Fruit fly (Drosophila melanogaster): ENCODE data around the gene CtsB.

CtsB gene

DNA sequence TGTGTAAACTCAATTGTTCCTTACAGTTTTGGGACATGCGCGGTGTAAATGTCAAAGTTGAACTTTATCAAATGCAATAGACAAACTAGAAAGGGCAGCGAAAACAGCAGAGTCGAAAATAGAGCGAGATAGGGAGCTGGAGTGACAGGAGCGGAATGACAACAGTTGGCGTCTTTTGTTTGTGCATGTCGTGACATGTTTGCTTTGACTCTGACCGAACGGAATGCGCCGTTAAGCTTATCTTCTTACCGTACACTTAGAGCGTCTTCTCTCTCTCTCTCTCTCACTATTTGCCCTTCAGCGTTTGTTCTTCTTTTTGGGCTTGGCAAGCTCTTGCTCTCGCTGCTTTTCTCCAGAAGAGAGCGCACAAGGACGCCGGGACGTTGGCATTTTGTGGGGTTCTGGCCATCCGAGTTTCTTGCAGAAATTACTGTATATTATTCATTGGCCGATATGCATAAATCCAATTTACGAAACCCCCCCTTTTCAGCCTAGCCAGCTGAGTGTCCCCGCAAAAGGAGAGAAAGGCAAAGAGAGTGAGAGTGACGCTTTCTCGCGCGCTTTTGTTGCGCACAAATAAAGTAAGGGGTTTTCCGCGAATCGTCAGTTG is 20.1 kb downstream of the CtsB start:
- no peak for TF ChIP-seq Abd-B (GFP tag; optimal IDR thresholded peaks at IDR 0.05)
- no peak for TF ChIP-seq br (GFP tag; optimal IDR thresholded peaks at IDR 0.05)
- TF ChIP-seq Rel (GFP tag; optimal IDR thresholded peaks at IDR 0.05): no peak
- TF ChIP-seq Rel (tag; optimal IDR thresholded peaks at IDR 0.05): peak; percentile 74

DNA sequence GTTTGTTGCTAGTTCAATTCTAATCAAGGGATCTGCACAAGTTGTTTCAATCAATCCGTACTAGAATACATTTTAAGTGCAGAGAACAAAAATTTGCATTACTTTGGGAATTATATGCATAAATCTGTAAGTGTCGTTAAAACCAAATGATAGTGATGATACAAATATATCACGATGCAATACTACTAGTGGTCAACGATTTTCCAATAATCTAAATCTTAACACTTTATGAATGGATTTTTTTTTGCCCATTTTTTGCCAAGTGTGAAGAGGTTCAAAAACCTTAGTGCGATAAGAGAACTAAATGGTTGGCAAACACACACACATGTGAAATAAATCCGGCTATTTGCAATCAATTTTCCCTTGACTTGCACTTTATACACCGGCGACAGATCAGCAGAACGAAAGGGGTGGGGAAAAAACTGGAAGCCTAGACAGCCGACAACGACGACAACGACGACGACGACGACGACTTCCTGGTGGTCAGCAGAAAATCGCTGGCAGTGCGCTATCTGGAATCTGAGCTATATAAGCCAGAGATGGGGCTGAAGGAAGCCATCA is 22.9 kb downstream of the CtsB start, which contains the start of gene Yp3:
Yp3 (plus strand) TSS at position 558 of the 561 bp plus-strand sequence.
- TF ChIP-seq GATAd (GFP tag; optimal IDR thresholded peaks at IDR 0.05) (no peak), ey (GFP tag; optimal IDR thresholded peaks at IDR 0.05) (no peak), foxo (GFP tag; optimal IDR thresholded peaks at IDR 0.05) (no peak), lola (GFP tag; optimal IDR thresholded peaks at IDR 0.05) (no peak), CrebA (GFP tag; optimal IDR thresholded peaks at IDR 0.05; ENCODE audit: borderline replicate concordance) (no peak), rgr (GFP tag; optimal IDR thresholded peaks at IDR 0.05) (no peak), Mio (GFP tag; optimal IDR thresholded peaks at IDR 0.05) (no peak), brk (GFP tag; optimal IDR thresholded peaks at IDR 0.05) (no peak), dl (GFP tag; optimal IDR thresholded peaks at IDR 0.05; ENCODE audit: insufficient read depth in 1 of 2, partially characterized antibody in 2 of 2) (no peak), woc (GFP tag; optimal IDR thresholded peaks at IDR 0.05) (no peak), tai (GFP tag; optimal IDR thresholded peaks at IDR 0.05) (no peak), pan (optimal IDR thresholded peaks at IDR 0.05) (no peak), Rel (GFP tag; optimal IDR thresholded peaks at IDR 0.05) (no peak), Rel (tag; optimal IDR thresholded peaks at IDR 0.05) (no peak), dmrt93B (GFP tag; optimal IDR thresholded peaks at IDR 0.05) (no peak), usp (GFP tag; optimal IDR thresholded peaks at IDR 0.05) (no peak)

DNA sequence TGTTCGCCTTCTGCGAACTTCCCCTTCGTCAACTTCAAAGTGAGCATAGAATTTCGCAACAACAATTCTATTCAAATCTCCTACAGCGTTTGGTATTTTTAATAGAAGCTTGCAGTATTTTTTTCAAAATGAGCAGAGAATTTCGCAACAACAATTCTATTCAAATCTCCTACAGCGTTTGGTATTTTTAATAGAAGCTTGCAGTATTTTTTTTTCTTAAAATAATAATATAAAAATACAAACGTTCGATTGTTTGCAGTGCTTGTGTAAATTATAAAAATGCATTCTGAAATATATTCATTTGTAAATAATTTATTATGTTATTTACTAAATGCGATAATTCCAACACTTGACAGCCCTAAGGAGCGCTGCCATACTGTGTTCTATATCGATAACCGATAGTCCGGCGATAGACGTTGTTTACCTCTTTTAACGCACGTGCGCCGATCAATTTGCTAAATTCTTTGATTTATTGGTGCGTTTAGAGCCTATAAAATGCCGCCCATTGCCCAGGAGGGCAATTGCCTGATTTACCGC is 25.1 kb downstream of the CtsB start, which contains the start of the genes CG32625 and Rtc1:
CG32625 (minus strand) TSS at position 51 of the 537 bp plus-strand sequence.
Rtc1 (plus strand) TSS at position 404 of the 537 bp plus-strand sequence.
- TF ChIP-seq sage (GFP tag; optimal IDR thresholded peaks at IDR 0.05): no peak
- no peak for TF ChIP-seq br (GFP tag; optimal IDR thresholded peaks at IDR 0.05)
- peak; percentile 39 for TF ChIP-seq psq (GFP tag; optimal IDR thresholded peaks at IDR 0.05)
- no peak for TF ChIP-seq dl (GFP tag; optimal IDR thresholded peaks at IDR 0.05; ENCODE audit: insufficient read depth in 1 of 2, partially characterized antibody in 2 of 2)
- TF ChIP-seq Dif (GFP tag; optimal IDR thresholded peaks at IDR 0.05; ENCODE audit: partially characterized antibody): no peak
- peak; percentile 56 for TF ChIP-seq HLH106 (tag; optimal IDR thresholded peaks at IDR 0.05)
- TF ChIP-seq brk (GFP tag; optimal IDR thresholded peaks at IDR 0.05): peak; percentile 25
- peak; percentile 14 for TF ChIP-seq ey (GFP tag; optimal IDR thresholded peaks at IDR 0.05)
- peak; percentile 49 for TF ChIP-seq Hr83 (GFP tag; optimal IDR thresholded peaks at IDR 0.05; ENCODE audit: poor library complexity, severe bottlenecking)
- no peak for TF ChIP-seq Rel (GFP tag; optimal IDR thresholded peaks at IDR 0.05)
- peak; percentile 38 for TF ChIP-seq Rel (tag; optimal IDR thresholded peaks at IDR 0.05)
- TF ChIP-seq Myc (optimal IDR thresholded peaks at IDR 0.05): no peak
- TF ChIP-seq Hr78 (GFP tag; optimal IDR thresholded peaks at IDR 0.05): no peak
- peak; percentile 5 for TF ChIP-seq OdsH (GFP tag; optimal IDR thresholded peaks at IDR 0.05)
- TF ChIP-seq sv (GFP tag; optimal IDR thresholded peaks at IDR 0.05): peak; percentile 26
- no peak for TF ChIP-seq jim (GFP tag; optimal IDR thresholded peaks at IDR 0.05)
- no peak for TF ChIP-seq usp (GFP tag; optimal IDR thresholded peaks at IDR 0.05)
- TF ChIP-seq CG9705 (GFP tag; optimal IDR thresholded peaks at IDR 0.05): peak; percentile 19
- no peak for TF ChIP-seq dmrt93B (GFP tag; optimal IDR thresholded peaks at IDR 0.05)
- TF ChIP-seq rgr (GFP tag; optimal IDR thresholded peaks at IDR 0.05): peak; percentile 44
- TF ChIP-seq CG32264 (GFP tag; optimal IDR thresholded peaks at IDR 0.05): no peak
- peak; percentile 9 for TF ChIP-seq Hnf4 (GFP tag; optimal IDR thresholded peaks at IDR 0.05)
- TF ChIP-seq Vsx2 (GFP tag; optimal IDR thresholded peaks at IDR 0.05; ENCODE audit: partially characterized antibody): no peak
- no peak for TF ChIP-seq GATAd (GFP tag; optimal IDR thresholded peaks at IDR 0.05)
- peak; percentile 46 for TF ChIP-seq h (GFP tag; optimal IDR thresholded peaks at IDR 0.05)
- TF ChIP-seq dsf (GFP tag; optimal IDR thresholded peaks at IDR 0.05; ENCODE audit: borderline replicate concordance): no peak
- peak; percentile 0 for TF ChIP-seq Jra (GFP tag; optimal IDR thresholded peaks at IDR 0.05)
- no peak for TF ChIP-seq Mio (GFP tag; optimal IDR thresholded peaks at IDR 0.05)
- peak; percentile 41 for TF ChIP-seq woc (GFP tag; optimal IDR thresholded peaks at IDR 0.05)
- no peak for TF ChIP-seq tai (GFP tag; optimal IDR thresholded peaks at IDR 0.05)
- no peak for TF ChIP-seq Abd-B (GFP tag; optimal IDR thresholded peaks at IDR 0.05)
- TF ChIP-seq Sp1 (GFP tag; optimal IDR thresholded peaks at IDR 0.05): peak; percentile 34
- no peak for TF ChIP-seq Dfd (GFP tag; optimal IDR thresholded peaks at IDR 0.05)
- TF ChIP-seq foxo (GFP tag; optimal IDR thresholded peaks at IDR 0.05): peak in 1 of 2 experiments; percentile 55
- no peak for TF ChIP-seq lola (GFP tag; optimal IDR thresholded peaks at IDR 0.05)
- TF ChIP-seq fru (GFP tag; optimal IDR thresholded peaks at IDR 0.05): no peak
- no peak for TF ChIP-seq N (GFP tag; optimal IDR thresholded peaks at IDR 0.05)
- no peak for TF ChIP-seq pan (optimal IDR thresholded peaks at IDR 0.05)
- no peak for TF ChIP-seq CrebA (GFP tag; optimal IDR thresholded peaks at IDR 0.05; ENCODE audit: borderline replicate concordance)

Measured in whole organism, wandering third instar larva.